Fruit fly (Drosophila melanogaster) whole organism, embryonic: ENCODE measurements around the gene PolD2.

Source experiments
- CG10543 ChIP-seq: fragments of 200-800 bp; sonication (Bioruptor generic); optimal IDR thresholded peaks from 3 replicates; lab custom pipeline; 2017; ENCODE audit warnings: missing biosample characterization, mild to moderate bottlenecking, missing genetic modification characterization, moderate library complexity
- CG30020 ChIP-seq: fragments of 200-800 bp; optimal IDR thresholded peaks from 2 replicates; lab custom pipeline; 2019; ENCODE audit warnings: missing biosample characterization, mild to moderate bottlenecking, missing genetic modification characterization, moderate library complexity
- CG30431 ChIP-seq: fragments of 200-800 bp; sonication (Bioruptor generic); optimal IDR thresholded peaks from 2 replicates; lab custom pipeline; 2017; ENCODE audit warnings: missing biosample characterization, missing genetic modification characterization
- CG4707 ChIP-seq: fragments of 200-800 bp; sonication (Bioruptor generic); optimal IDR thresholded peaks from 2 replicates; lab custom pipeline; 2018; ENCODE audit warnings: missing biosample characterization, mild to moderate bottlenecking, missing genetic modification characterization, moderate library complexity
- CoRest ChIP-seq: fragments of 200-800 bp; sonication (Bioruptor generic); optimal IDR thresholded peaks from 3 replicates; lab custom pipeline; 2018; ENCODE audit warnings: missing biosample characterization, mild to moderate bottlenecking, missing genetic modification characterization, moderate library complexity
- Dfd ChIP-seq, 2 experiments: fragments of >200 bp; optimal IDR thresholded peaks; 2 replicates each; lab custom pipeline; 2017; ENCODE audit warnings: missing biosample characterization in 2 of 2, missing genetic modification characterization in 2 of 2
- Dll ChIP-seq: fragments of 200-800 bp; sonication (Bioruptor generic); IDR thresholded peaks from 4 replicates; pipeline ENCODE4 v1.3.6; 2022; ENCODE audit warnings: missing biosample characterization, missing genetic modification characterization; ENCODE audit not compliant: partially characterized antibody
- ase ChIP-seq: fragments of 200-800 bp; sonication (Bioruptor generic); IDR thresholded peaks from 3 replicates; pipeline ENCODE4 v1.3.6; 2022; ENCODE audit warnings: missing biosample characterization, missing genetic modification characterization
- dysf ChIP-seq: fragments of 200-800 bp; sonication (Bioruptor generic); IDR thresholded peaks from 3 replicates; pipeline ENCODE4 v1.3.6; 2022; ENCODE audit warnings: missing biosample characterization, missing genetic modification characterization
- maf-S ChIP-seq: fragments of 200-800 bp; sonication (Bioruptor generic); optimal IDR thresholded peaks from 2 replicates; lab custom pipeline; 2016; ENCODE audit warnings: missing biosample characterization, missing genetic modification characterization
- sens ChIP-seq: fragments of 200-800 bp; sonication (Bioruptor generic); peaks from one replicate; lab custom pipeline; 2016; ENCODE audit warnings: missing biosample characterization, missing genetic modification characterization
- toy ChIP-seq: fragments of 200-800 bp; sonication (Bioruptor generic); IDR thresholded peaks from 2 replicates; pipeline ENCODE4 v1.3.6; 2022; ENCODE audit warnings: missing biosample characterization, missing genetic modification characterization
- wor ChIP-seq: fragments of 200-800 bp; sonication (Bioruptor generic); IDR thresholded peaks from 2 replicates; pipeline ENCODE4 v1.3.6; 2022; ENCODE audit warnings: missing biosample characterization, missing genetic modification characterization
- zfh1 ChIP-seq: fragments of 200-800 bp; sonication (Bioruptor generic); IDR thresholded peaks from 3 replicates; pipeline ENCODE4 v1.3.6; 2022; ENCODE audit warnings: missing biosample characterization, missing genetic modification characterization

DNA sequence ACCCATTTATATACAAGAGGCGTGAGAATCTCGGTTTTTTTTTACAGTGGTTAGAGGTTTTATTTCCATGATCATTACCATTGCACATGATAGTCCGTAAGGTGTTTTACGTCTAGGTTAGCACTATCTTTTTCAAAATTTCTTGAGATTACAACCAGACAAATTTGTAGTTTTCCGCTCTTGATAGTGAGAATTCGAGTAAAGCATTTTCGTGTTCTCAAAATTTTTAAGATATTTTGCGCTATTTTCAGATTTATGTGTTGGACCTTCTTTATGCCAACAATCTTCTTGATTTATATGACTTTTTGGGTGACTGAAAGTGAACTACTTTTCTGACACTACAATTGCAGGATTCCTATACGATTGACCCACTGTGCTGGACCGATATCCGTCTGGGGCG, 34.3 kb upstream of the PolD2 start:
- TF ChIP-seq Dll (GFP tag; lab: Robert Waterston, UW) (no peak), sens (GFP tag; lab: Kevin White, UChicago) (peak; percentile 53), CG4707 (GFP tag; lab: Kevin White, UChicago) (no peak), CG10543 (GFP tag; lab: Kevin White, UChicago) (no peak), zfh1 (GFP tag; lab: Robert Waterston, UW) (no peak), CoRest (tag; lab: Kevin White, UChicago) (peak; percentile 35), wor (no peak), dysf (no peak), ase (GFP tag; lab: Robert Waterston, UW) (0 out of 3 replicates have a peak, but pooled peaks have one; percentile 30), CG30020 (tag; lab: Kevin White, UChicago) (no peak), Dfd (GFP tag; optimal IDR thresholded peaks at IDR 0.05; lab: Kevin White, UChicago) (no peak), toy (GFP tag; lab: Robert Waterston, UW) (no peak), maf-S (GFP tag; lab: Kevin White, UChicago) (no peak), CG30431 (GFP tag; lab: Kevin White, UChicago) (no peak)
